Worm (Caenorhabditis elegans) whole organism, L4 larva: ENCODE measurements around the gene C18D11.1.

Source experiments
- F49E8.2 ChIP-seq: sonication (generic microtip); optimal IDR thresholded peaks from 2 replicates; lab custom pipeline; 2016; ENCODE audit warnings: missing compliant biosample characterization, mild to moderate bottlenecking, missing genetic modification characterization, borderline replicate concordance
- ama-1 ChIP-seq: fragments of 150-350 bp; optimal IDR thresholded peaks from 2 replicates; lab custom pipeline; 2014; ENCODE audit warnings: inconsistent platforms, mixed read lengths
- ceh-82 ChIP-seq: sonication (generic microtip); optimal IDR thresholded peaks from 2 replicates; lab custom pipeline; 2017; ENCODE audit warnings: missing biosample characterization, missing genetic modification characterization
- fos-1 ChIP-seq: fragments of 150-350 bp; optimal IDR thresholded peaks from 2 replicates; lab custom pipeline; 2014; ENCODE audit warnings: missing biosample characterization, missing genetic modification characterization
- hlh-11 ChIP-seq: fragments of 200-800 bp; sonication (Bioruptor generic); optimal IDR thresholded peaks from 2 replicates; lab custom pipeline; 2018; ENCODE audit warnings: mild to moderate bottlenecking, missing genetic modification characterization, missing compliant biosample characterization
- lin-39 ChIP-seq: fragments of 150-350 bp; optimal IDR thresholded peaks from 2 replicates; lab custom pipeline; 2014; ENCODE audit warnings: missing biosample characterization, missing genetic modification reagents, missing genetic modification characterization
- lsy-2 ChIP-seq, 2 experiments: fragments of 150-350 bp in 1 of 2; sonication (generic microtip) in 1 of 2; optimal IDR thresholded peaks; 2 replicates each; lab custom pipeline; 2014 to 2017; ENCODE audit warnings: missing biosample characterization in 2 of 2, missing genetic modification characterization in 2 of 2
- mep-1 ChIP-seq: fragments of 150-350 bp; sonication (generic microtip); optimal IDR thresholded peaks from 3 replicates; lab custom pipeline; 2014; ENCODE audit warnings: missing biosample characterization, missing genetic modification characterization
- mxl-3 ChIP-seq: fragments of 200-800 bp; sonication (Bioruptor generic); optimal IDR thresholded peaks from 2 replicates; lab custom pipeline; 2018; ENCODE audit warnings: mild to moderate bottlenecking, missing genetic modification characterization, missing compliant biosample characterization
- nhr-237 ChIP-seq: sonication (generic microtip); optimal IDR thresholded peaks from 2 replicates; lab custom pipeline; 2017; ENCODE audit warnings: missing biosample characterization, missing genetic modification characterization
- nhr-41 ChIP-seq: fragments of 200-800 bp; sonication (Bioruptor generic); IDR thresholded peaks from 2 replicates; pipeline ENCODE4 v1.3.6; 2022; ENCODE audit warnings: missing genetic modification reagents, missing genetic modification characterization, missing compliant biosample characterization
- pqm-1 ChIP-seq: sonication (generic microtip); optimal IDR thresholded peaks from 2 replicates; lab custom pipeline; 2017; ENCODE audit warnings: missing biosample characterization, missing genetic modification characterization
- snpc-4 ChIP-seq: fragments of 150-350 bp; optimal IDR thresholded peaks from 2 replicates; lab custom pipeline; 2014; ENCODE audit warnings: missing biosample characterization, missing genetic modification characterization
- ztf-11 ChIP-seq: fragments of 150-350 bp; optimal IDR thresholded peaks from 2 replicates; lab custom pipeline; 2014; ENCODE audit warnings: missing biosample characterization, missing genetic modification characterization

DNA sequence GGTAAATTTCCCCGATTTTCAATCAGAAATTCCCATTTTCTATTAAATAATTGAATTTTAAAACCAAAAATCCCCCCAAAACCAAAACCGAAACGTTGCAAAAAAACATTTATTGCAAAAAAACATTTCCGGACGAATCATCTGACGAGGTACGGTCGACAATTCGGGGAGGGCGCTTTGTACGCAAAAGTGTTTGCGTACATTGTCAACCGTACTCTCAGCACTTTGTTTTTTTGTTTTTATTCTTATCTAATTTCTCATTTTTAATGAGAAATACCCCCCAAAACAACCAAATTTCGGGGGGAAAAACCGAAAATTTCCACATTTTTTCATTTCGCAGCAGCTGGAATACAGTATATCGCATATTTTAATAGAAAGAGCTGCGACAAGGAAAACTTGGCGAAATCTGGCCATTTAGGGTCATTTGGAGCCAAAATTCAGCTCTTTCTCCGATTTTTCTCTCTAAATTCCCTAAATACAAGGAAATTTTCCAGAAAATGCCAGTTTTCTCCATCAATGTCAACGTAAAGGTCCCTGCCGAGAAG is 31.4 kb downstream of the C18D11.1 start, which contains the start of gene mif-1:
- TF ChIP-seq ceh-82 (no peak), fos-1 (no peak), ama-1 (lab: Kevin White, UChicago) (no peak), pqm-1 (no peak), snpc-4 (tag; lab: Kevin White, UChicago) (no peak), F49E8.2 (tag; lab: Kevin White, UChicago) (no peak), lsy-2 (tag; optimal IDR thresholded peaks at IDR 0.05; lab: Kevin White, UChicago) (peak; percentile 54 to 98), mxl-3 (GFP tag; lab: Kevin White, UChicago) (no peak), nhr-237 (tag; lab: Kevin White, UChicago) (no peak), lin-39 (no peak), mep-1 (tag; lab: Kevin White, UChicago) (peak; percentile 26), hlh-11 (peak; percentile 35), nhr-41 (GFP tag; lab: Robert Waterston, UW) (no peak), ztf-11 (tag; lab: Kevin White, UChicago) (no peak)
